Fruit fly (Drosophila melanogaster) whole organism, embryonic: ENCODE data around the gene SamDC.
A peak's percentile ranks its signal among the peaks of the same experiment; 100 is the strongest.

Experiments
- B-H2 ChIP-seq: fragments of 200-800 bp; sonication (Bioruptor generic); optimal IDR thresholded peaks from 2 replicates; lab custom pipeline; 2018; ENCODE audit warnings: missing biosample characterization, mild to moderate bottlenecking, missing genetic modification characterization
- CG11723 ChIP-seq: fragments of 200-800 bp; sonication (Bioruptor generic); optimal IDR thresholded peaks from 2 replicates; lab custom pipeline; 2017; ENCODE audit warnings: missing biosample characterization, mild to moderate bottlenecking, missing genetic modification characterization
- CG12942 ChIP-seq: fragments of 200-800 bp; sonication (Bioruptor generic); optimal IDR thresholded peaks from 3 replicates; lab custom pipeline; 2016; ENCODE audit warnings: missing biosample characterization, missing genetic modification characterization
- CG15601 ChIP-seq: fragments of 200-800 bp; sonication (Bioruptor generic); optimal IDR thresholded peaks from 3 replicates; lab custom pipeline; 2019; ENCODE audit warnings: missing biosample characterization, mild to moderate bottlenecking, missing genetic modification characterization, moderate library complexity
- CG16779 ChIP-seq: fragments of 200-800 bp; sonication (Bioruptor generic); IDR thresholded peaks from 2 replicates; pipeline ENCODE4 v1.3.6; 2022; ENCODE audit warnings: missing biosample characterization, missing genetic modification characterization
- CG17802 ChIP-seq: fragments of 200-800 bp; sonication (Bioruptor generic); optimal IDR thresholded peaks from 2 replicates; lab custom pipeline; 2018; ENCODE audit warnings: missing biosample characterization, mild to moderate bottlenecking, missing genetic modification characterization, moderate library complexity
- CG18011 ChIP-seq: fragments of 200-800 bp; sonication (Bioruptor generic); optimal IDR thresholded peaks from 2 replicates; lab custom pipeline; 2017; ENCODE audit warnings: missing biosample characterization, missing genetic modification characterization, mild to moderate bottlenecking, moderate library complexity, missing genotype
- CG18476 ChIP-seq: fragments of 200-800 bp; sonication (Bioruptor generic); optimal IDR thresholded peaks from 2 replicates; lab custom pipeline; 2016; ENCODE audit warnings: missing biosample characterization, mild to moderate bottlenecking, missing genetic modification characterization
- CG31365 ChIP-seq: fragments of 200-800 bp; sonication (Bioruptor generic); optimal IDR thresholded peaks from 2 replicates; lab custom pipeline; 2018; ENCODE audit warnings: missing biosample characterization, mild to moderate bottlenecking, missing genetic modification characterization
- CG3281 ChIP-seq: fragments of 200-800 bp; sonication (Bioruptor generic); optimal IDR thresholded peaks from 3 replicates; lab custom pipeline; 2017; ENCODE audit warnings: missing biosample characterization, mild to moderate bottlenecking, missing genetic modification characterization
- CG4282 ChIP-seq: fragments of 200-800 bp; sonication (Bioruptor generic); optimal IDR thresholded peaks from 2 replicates; lab custom pipeline; 2016; ENCODE audit warnings: missing biosample characterization, missing genetic modification characterization
- CG8765 ChIP-seq: fragments of 200-800 bp; sonication (Bioruptor generic); IDR thresholded peaks from 2 replicates; pipeline ENCODE4 v1.3.6; 2022; ENCODE audit warnings: missing biosample characterization, missing genetic modification characterization
- CG9437 ChIP-seq: fragments of 200-800 bp; sonication (Bioruptor generic); optimal IDR thresholded peaks from 2 replicates; lab custom pipeline; 2018; ENCODE audit warnings: missing biosample characterization, mild to moderate bottlenecking, missing genetic modification characterization
- CG9609 ChIP-seq: fragments of 200-800 bp; sonication (Bioruptor generic); optimal IDR thresholded peaks from 3 replicates; lab custom pipeline; 2016; ENCODE audit warnings: missing biosample characterization, missing genetic modification characterization
- Camta ChIP-seq: fragments of 200-800 bp; sonication (Bioruptor generic); optimal IDR thresholded peaks from 2 replicates; lab custom pipeline; 2016; ENCODE audit warnings: missing biosample characterization, missing genetic modification characterization
- CrebB ChIP-seq: fragments of 200-800 bp; sonication (Bioruptor generic); optimal IDR thresholded peaks from 3 replicates; lab custom pipeline; 2018; ENCODE audit warnings: missing biosample characterization, mild to moderate bottlenecking, missing genetic modification characterization
- Dbx ChIP-seq: fragments of 200-800 bp; sonication (Bioruptor generic); IDR thresholded peaks from 3 replicates; pipeline ENCODE4 v1.3.6; 2022; ENCODE audit warnings: missing biosample characterization, missing genetic modification characterization
- Deaf1 ChIP-seq: fragments of 200-800 bp; optimal IDR thresholded peaks from 3 replicates; lab custom pipeline; 2019; ENCODE audit warnings: missing biosample characterization, mild to moderate bottlenecking, missing genetic modification characterization, moderate library complexity
- Dp ChIP-seq: fragments of 200-800 bp; sonication (Bioruptor generic); optimal IDR thresholded peaks from 2 replicates; lab custom pipeline; 2018; ENCODE audit warnings: missing biosample characterization, mild to moderate bottlenecking, missing genetic modification characterization, moderate library complexity
- HHEX ChIP-seq: fragments of 200-800 bp; sonication (Bioruptor generic); optimal IDR thresholded peaks from 3 replicates; lab custom pipeline; 2017; ENCODE audit warnings: missing biosample characterization, mild to moderate bottlenecking, missing genetic modification characterization, missing genetic modification reagents
- HmgD ChIP-seq: fragments of 200-800 bp; sonication (Bioruptor generic); optimal IDR thresholded peaks from 3 replicates; lab custom pipeline; 2016; ENCODE audit warnings: missing biosample characterization, missing genetic modification characterization
- Hmx ChIP-seq: fragments of 200-800 bp; sonication (Bioruptor generic); optimal IDR thresholded peaks from 2 replicates; lab custom pipeline; 2016; ENCODE audit warnings: missing biosample characterization, missing genetic modification characterization
- MBD-R2 ChIP-seq: fragments of 200-800 bp; sonication (Bioruptor generic); IDR thresholded peaks from 2 replicates; pipeline ENCODE4 v1.3.6; 2022; ENCODE audit warnings: missing biosample characterization, missing genetic modification characterization
- Nf-YC ChIP-seq: fragments of 200-800 bp; optimal IDR thresholded peaks from 3 replicates; lab custom pipeline; 2019; ENCODE audit warnings: missing biosample characterization, mild to moderate bottlenecking, missing genetic modification characterization, moderate library complexity
- PHDP ChIP-seq: fragments of 200-800 bp; sonication (Bioruptor generic); optimal IDR thresholded peaks from 3 replicates; lab custom pipeline; 2018; ENCODE audit warnings: missing biosample characterization, mild to moderate bottlenecking, missing genetic modification characterization, moderate library complexity
- Ravus ChIP-seq: fragments of 200-800 bp; sonication (Bioruptor generic); IDR thresholded peaks from 2 replicates; pipeline ENCODE4 v1.3.6; 2022; ENCODE audit warnings: missing biosample characterization, missing genetic modification characterization
- aop ChIP-seq: fragments of 200-800 bp; sonication (Bioruptor generic); IDR thresholded peaks from 2 replicates; pipeline ENCODE4 v1.3.6; 2022; ENCODE audit warnings: missing biosample characterization, missing genetic modification characterization
- ash1 ChIP-seq: fragments of 200-800 bp; sonication (Bioruptor generic); optimal IDR thresholded peaks from 2 replicates; lab custom pipeline; 2018; ENCODE audit warnings: missing biosample characterization, mild to moderate bottlenecking, missing genetic modification characterization
- bbx ChIP-seq: fragments of 200-800 bp; sonication (Bioruptor generic); IDR thresholded peaks from 2 replicates; pipeline ENCODE4 v1.3.6; 2022; ENCODE audit warnings: missing biosample characterization, missing genetic modification characterization; ENCODE audit not compliant: partially characterized antibody
- bcd ChIP-seq: fragments of 200-800 bp; sonication (Bioruptor generic); optimal IDR thresholded peaks from 2 replicates; lab custom pipeline; 2017; ENCODE audit warnings: missing biosample characterization, mild to moderate bottlenecking, missing genetic modification characterization
- cas ChIP-seq: fragments of 200-800 bp; sonication (Bioruptor generic); IDR thresholded peaks from 2 replicates; pipeline ENCODE4 v1.3.6; 2022; ENCODE audit warnings: missing biosample characterization, missing genetic modification characterization
- chn ChIP-seq: fragments of 200-800 bp; sonication (Bioruptor generic); optimal IDR thresholded peaks from 2 replicates; lab custom pipeline; 2016; ENCODE audit warnings: missing biosample characterization, missing genetic modification characterization
- da ChIP-seq: fragments of 200-800 bp; sonication (Bioruptor generic); optimal IDR thresholded peaks from 2 replicates; lab custom pipeline; 2016; ENCODE audit warnings: missing biosample characterization, missing genetic modification characterization
- ewg ChIP-seq: fragments of 200-800 bp; sonication (Bioruptor generic); optimal IDR thresholded peaks from 3 replicates; lab custom pipeline; 2017; ENCODE audit warnings: mild to moderate bottlenecking, missing biosample characterization, missing genetic modification reagents, missing genetic modification characterization
- gcm2 ChIP-seq: fragments of 200-800 bp; sonication (Bioruptor generic); optimal IDR thresholded peaks from 2 replicates; lab custom pipeline; 2016; ENCODE audit warnings: missing biosample characterization, missing genetic modification characterization
- insv ChIP-seq, 2 experiments: fragments of 200-800 bp; sonication (Bioruptor generic); optimal IDR thresholded peaks; 3 replicates each; lab custom pipeline; 2016 to 2018; ENCODE audit warnings: missing biosample characterization in 2 of 2, missing genetic modification characterization in 2 of 2
- jumu ChIP-seq: fragments of 200-800 bp; sonication (Bioruptor generic); optimal IDR thresholded peaks from 3 replicates; lab custom pipeline; 2016; ENCODE audit warnings: missing biosample characterization, missing genetic modification characterization
- kay ChIP-seq: fragments of 200-800 bp; sonication (Bioruptor generic); optimal IDR thresholded peaks from 2 replicates; lab custom pipeline; 2016; ENCODE audit warnings: missing biosample characterization, missing genetic modification characterization
- knrl ChIP-seq: fragments of 200-800 bp; sonication (Bioruptor generic); IDR thresholded peaks from 3 replicates; pipeline ENCODE4 v1.3.6; 2022; ENCODE audit warnings: missing biosample characterization, missing genetic modification characterization; ENCODE audit not compliant: partially characterized antibody
- lilli ChIP-seq: fragments of 200-800 bp; sonication (Bioruptor generic); optimal IDR thresholded peaks from 3 replicates; lab custom pipeline; 2016; ENCODE audit warnings: missing biosample characterization, missing genetic modification characterization
- psq ChIP-seq: fragments of 200-800 bp; sonication (Bioruptor generic); optimal IDR thresholded peaks from 2 replicates; lab custom pipeline; 2017; ENCODE audit warnings: missing biosample characterization, missing genetic modification characterization
- run ChIP-seq: fragments of 200-800 bp; sonication (Bioruptor generic); optimal IDR thresholded peaks from 3 replicates; lab custom pipeline; 2018; ENCODE audit warnings: missing biosample characterization, mild to moderate bottlenecking, missing genetic modification characterization
- sens-2 ChIP-seq: fragments of 200-800 bp; sonication (Bioruptor generic); IDR thresholded peaks from 2 replicates; pipeline ENCODE4 v1.3.6; 2022; ENCODE audit warnings: missing biosample characterization, missing genetic modification characterization
- slbo ChIP-seq: fragments of 200-800 bp; sonication (Bioruptor generic); IDR thresholded peaks from 2 replicates; pipeline ENCODE4 v1.3.6; 2022; ENCODE audit warnings: missing biosample characterization, missing genetic modification characterization
- slou ChIP-seq: fragments of 200-800 bp; sonication (Bioruptor generic); optimal IDR thresholded peaks from 3 replicates; lab custom pipeline; 2016; ENCODE audit warnings: missing biosample characterization, missing genetic modification characterization
- ttk ChIP-seq: fragments of 200-800 bp; sonication (Bioruptor generic); IDR thresholded peaks from 2 replicates; pipeline ENCODE4 v2.1.2; 2022; ENCODE audit warnings: missing biosample characterization, missing genetic modification characterization
- twi ChIP-seq: fragments of 200-800 bp; optimal IDR thresholded peaks from 2 replicates; lab custom pipeline; 2019; ENCODE audit warnings: missing biosample characterization, mild to moderate bottlenecking, missing genetic modification characterization, moderate library complexity
- vnd ChIP-seq: fragments of 200-800 bp; sonication (Bioruptor generic); IDR thresholded peaks from 3 replicates; pipeline ENCODE4 v1.3.6; 2022; ENCODE audit warnings: missing biosample characterization, missing genetic modification characterization; ENCODE audit not compliant: partially characterized antibody
- wor ChIP-seq: fragments of 200-800 bp; sonication (Bioruptor generic); IDR thresholded peaks from 2 replicates; pipeline ENCODE4 v1.3.6; 2022; ENCODE audit warnings: missing biosample characterization, missing genetic modification characterization
- zen2 ChIP-seq: fragments of 200-800 bp; sonication (Bioruptor generic); IDR thresholded peaks from 3 replicates; pipeline ENCODE4 v1.3.6; 2022; ENCODE audit warnings: missing biosample characterization, missing genetic modification characterization; ENCODE audit not compliant: partially characterized antibody
- zf30C ChIP-seq: fragments of 200-800 bp; sonication (Bioruptor generic); optimal IDR thresholded peaks from 3 replicates; lab custom pipeline; 2018; ENCODE audit warnings: missing biosample characterization, mild to moderate bottlenecking, missing genetic modification characterization

The SamDC gene

dm6 chr2L:10339212-10339721 is at the start of gene SamDC (continued):
- TF ChIP-seq kay (no peak), CG15601 (tag; lab: Kevin White, UChicago) (peak; percentile 59), zf30C (GFP tag; lab: Kevin White, UChicago) (no peak), CG3281 (GFP tag; lab: Kevin White, UChicago) (peak; percentile 26), slbo (peak; percentile 57), sens-2 (GFP tag; lab: Robert Waterston, UW) (no peak), run (tag; lab: Kevin White, UChicago) (no peak), jumu (GFP tag; lab: Kevin White, UChicago) (peak; percentile 25), CG9609 (GFP tag; lab: Kevin White, UChicago) (no peak), PHDP (tag; lab: Kevin White, UChicago) (peak; percentile 63), CG18476 (no peak), bcd (no peak), CG31365 (tag; lab: Kevin White, UChicago) (no peak), ash1 (GFP tag; lab: Kevin White, UChicago) (peak; percentile 16), CG11723 (GFP tag; lab: Kevin White, UChicago) (peak; percentile 1), ttk (no peak; the same call in 1 of the 2 replicates), psq (GFP tag; lab: Kevin White, UChicago) (peak; percentile 38), bbx (peak; percentile 86), vnd (peak; percentile 59; the same call in 2 of the 3 replicates), MBD-R2 (GFP tag; lab: Robert Waterston, UW) (peak; percentile 78), Hmx (GFP tag; lab: Kevin White, UChicago) (no peak), HmgD (GFP tag; lab: Kevin White, UChicago) (peak; percentile 27), ewg (GFP tag; lab: Kevin White, UChicago) (no peak), aop (GFP tag; lab: Robert Waterston, UW) (no peak), Camta (no peak), CG16779 (GFP tag; lab: Robert Waterston, UW) (no peak), CG4282 (GFP tag; lab: Kevin White, UChicago) (no peak), CG17802 (tag; lab: Kevin White, UChicago) (peak; percentile 91), Nf-YC (no peak), knrl (GFP tag; lab: Robert Waterston, UW) (peak; percentile 87), Deaf1 (tag; lab: Kevin White, UChicago) (no peak), slou (GFP tag; lab: Kevin White, UChicago) (no peak), cas (0 out of 2 replicates have a peak, but pooled peaks have one; percentile 13), HHEX (GFP tag; lab: Kevin White, UChicago) (peak; percentile 48), twi (peak; percentile 17), Dp (GFP tag; lab: Kevin White, UChicago) (peak; percentile 17), Dbx (GFP tag; lab: Robert Waterston, UW) (peak; percentile 73; the same call in 2 of the 3 replicates), CG18011 (no peak), CG9437 (GFP tag; lab: Kevin White, UChicago) (peak; percentile 25), chn (peak; percentile 10), gcm2 (no peak), da (GFP tag; lab: Kevin White, UChicago) (no peak), insv (GFP tag; optimal IDR thresholded peaks at IDR 0.05; lab: Kevin White, UChicago) (peak in 1 of 2 experiments; percentile 31), wor (GFP tag; lab: Robert Waterston, UW) (no peak), CG8765 (GFP tag; lab: Robert Waterston, UW) (no peak), CrebB (tag; lab: Kevin White, UChicago) (peak; percentile 18), Ravus (GFP tag; lab: Robert Waterston, UW) (no peak), CG12942 (peak; percentile 4), zen2 (GFP tag; lab: Robert Waterston, UW) (no peak; the same call in 2 of the 3 replicates), lilli (GFP tag; lab: Kevin White, UChicago) (peak; percentile 52), B-H2 (GFP tag; lab: Kevin White, UChicago) (no peak)
